Worm (Caenorhabditis elegans) whole organism, L3 larva: ENCODE results near the gene ugt-6.

Source experiments
- R02D3.7 ChIP-seq: fragments of 150-350 bp; optimal IDR thresholded peaks from 2 replicates; lab custom pipeline; 2014; ENCODE audit warnings: missing biosample characterization, missing genetic modification characterization
- ceh-16 ChIP-seq: sonication (generic microtip); optimal IDR thresholded peaks from 2 replicates; lab custom pipeline; 2017; ENCODE audit warnings: missing biosample characterization, missing genetic modification characterization
- ceh-28 ChIP-seq: fragments of 150-350 bp; optimal IDR thresholded peaks from 2 replicates; lab custom pipeline; 2014; ENCODE audit warnings: missing biosample characterization, missing genetic modification reagents, missing genetic modification characterization
- ceh-82 ChIP-seq: fragments of 150-350 bp; optimal IDR thresholded peaks from 2 replicates; lab custom pipeline; 2014; ENCODE audit warnings: missing biosample characterization, missing genetic modification characterization
- ceh-9 ChIP-seq: sonication (generic microtip); optimal IDR thresholded peaks from 2 replicates; lab custom pipeline; 2018; ENCODE audit warnings: missing biosample characterization, missing genetic modification characterization
- daf-12 ChIP-seq: fragments of 150-350 bp; optimal IDR thresholded peaks from 2 replicates; lab custom pipeline; 2014; ENCODE audit warnings: missing biosample characterization, missing genetic modification reagents, missing genetic modification characterization
- egl-5 ChIP-seq: fragments of 150-350 bp; optimal IDR thresholded peaks from 2 replicates; lab custom pipeline; 2017; ENCODE audit warnings: missing biosample characterization, missing genetic modification reagents, missing genetic modification characterization, inconsistent platforms
- elt-1 ChIP-seq: fragments of 150-350 bp; optimal IDR thresholded peaks from 2 replicates; lab custom pipeline; 2014; ENCODE audit warnings: missing biosample characterization, missing genetic modification characterization
- elt-2 ChIP-seq: sonication (generic microtip); optimal IDR thresholded peaks from 2 replicates; lab custom pipeline; 2016; ENCODE audit warnings: missing genetic modification reagents, mild to moderate bottlenecking, missing genetic modification characterization, missing compliant biosample characterization
- elt-3 ChIP-seq, 3 experiments: fragments of 150-350 bp in 1 of 3; sonication (generic microtip) in 2 of 3; optimal IDR thresholded peaks; 2 replicates in 2 of 3; 4 replicates in 1 of 3; lab custom pipeline; 2014 to 2017; ENCODE audit warnings: missing biosample characterization in 3 of 3, missing genetic modification characterization in 3 of 3
- eor-1 ChIP-seq, 2 experiments: fragments of 150-350 bp; optimal IDR thresholded peaks; 2 replicates each; lab custom pipeline; 2014 to 2018; ENCODE audit warnings: missing biosample characterization in 2 of 2, missing genetic modification characterization in 2 of 2
- fkh-2 ChIP-seq: fragments of 150-350 bp; optimal IDR thresholded peaks from 2 replicates; lab custom pipeline; 2014; ENCODE audit warnings: missing biosample characterization, missing genetic modification reagents, missing genetic modification characterization
- lin-15B ChIP-seq: fragments of 150-350 bp; optimal IDR thresholded peaks from 2 replicates; lab custom pipeline; 2014; ENCODE audit warnings: missing biosample characterization, missing genetic modification characterization
- lin-39 ChIP-seq: fragments of 150-350 bp; optimal IDR thresholded peaks from 2 replicates; lab custom pipeline; 2018; ENCODE audit warnings: missing biosample characterization, missing genetic modification reagents, missing genetic modification characterization
- lsy-12 ChIP-seq: sonication (generic microtip); optimal IDR thresholded peaks from 2 replicates; lab custom pipeline; 2016; ENCODE audit warnings: mild to moderate bottlenecking, missing genetic modification characterization, missing compliant biosample characterization
- mdl-1 ChIP-seq: fragments of 150-350 bp; optimal IDR thresholded peaks from 2 replicates; lab custom pipeline; 2014; ENCODE audit warnings: missing biosample characterization, missing genetic modification characterization
- mml-1 ChIP-seq: fragments of 150-350 bp; sonication (generic microtip); optimal IDR thresholded peaks from 3 replicates; lab custom pipeline; 2014; ENCODE audit warnings: missing biosample characterization, missing genetic modification characterization
- nfya-1 ChIP-seq: sonication (generic microtip); optimal IDR thresholded peaks from 2 replicates; lab custom pipeline; 2017; ENCODE audit warnings: missing genetic modification characterization, mild to moderate bottlenecking, missing compliant biosample characterization, antibody characterized with exemption, moderate library complexity; ENCODE audit not compliant: insufficient read depth
- nhr-11 ChIP-seq: fragments of 150-350 bp; optimal IDR thresholded peaks from 2 replicates; lab custom pipeline; 2014; ENCODE audit warnings: missing biosample characterization, missing genetic modification characterization
- nhr-12 ChIP-seq: fragments of 150-350 bp; optimal IDR thresholded peaks from 2 replicates; lab custom pipeline; 2014; ENCODE audit warnings: missing biosample characterization, missing genetic modification characterization
- nhr-23 ChIP-seq: fragments of 150-350 bp; optimal IDR thresholded peaks from 2 replicates; lab custom pipeline; 2014; ENCODE audit warnings: missing biosample characterization, missing genetic modification reagents, missing genetic modification characterization
- nhr-237 ChIP-seq: fragments of 150-350 bp; optimal IDR thresholded peaks from 2 replicates; lab custom pipeline; 2014; ENCODE audit warnings: missing biosample characterization, missing genetic modification characterization
- nhr-25 ChIP-seq: sonication (generic microtip); optimal IDR thresholded peaks from 2 replicates; lab custom pipeline; 2017; ENCODE audit warnings: missing biosample characterization, missing genetic modification characterization
- nhr-28 ChIP-seq: fragments of 150-350 bp; optimal IDR thresholded peaks from 2 replicates; lab custom pipeline; 2014; ENCODE audit warnings: missing biosample characterization, missing genetic modification characterization
- nhr-43 ChIP-seq: sonication (generic microtip); optimal IDR thresholded peaks from 2 replicates; lab custom pipeline; 2016; ENCODE audit warnings: mild to moderate bottlenecking, missing genetic modification characterization, missing compliant biosample characterization; ENCODE audit not compliant: poor library complexity, severe bottlenecking
- nhr-67 ChIP-seq: fragments of 150-350 bp; optimal IDR thresholded peaks from 2 replicates; lab custom pipeline; 2014; ENCODE audit warnings: missing biosample characterization, missing genetic modification characterization
- nhr-76 ChIP-seq: fragments of 150-350 bp; sonication (generic microtip); optimal IDR thresholded peaks from 5 replicates; lab custom pipeline; 2014; ENCODE audit warnings: missing biosample characterization, missing genetic modification characterization
- nhr-77 ChIP-seq: fragments of 150-350 bp; optimal IDR thresholded peaks from 2 replicates; lab custom pipeline; 2014; ENCODE audit warnings: missing biosample characterization, missing genetic modification characterization
- pqm-1 ChIP-seq: fragments of 150-350 bp; optimal IDR thresholded peaks from 2 replicates; lab custom pipeline; 2017; ENCODE audit warnings: missing biosample characterization, missing genetic modification characterization, inconsistent platforms
- sea-2 ChIP-seq: fragments of 150-350 bp; sonication (generic microtip); optimal IDR thresholded peaks from 4 replicates; lab custom pipeline; 2014; ENCODE audit warnings: missing biosample characterization, missing genetic modification reagents, missing genetic modification characterization
- skn-1 ChIP-seq: fragments of 150-350 bp; optimal IDR thresholded peaks from 2 replicates; lab custom pipeline; 2014; ENCODE audit warnings: missing biosample characterization, missing genetic modification characterization
- snpc-4 ChIP-seq: fragments of 150-350 bp; optimal IDR thresholded peaks from 2 replicates; lab custom pipeline; 2014; ENCODE audit warnings: missing biosample characterization, missing genetic modification characterization
- tbx-2 ChIP-seq: sonication (generic microtip); optimal IDR thresholded peaks from 2 replicates; lab custom pipeline; 2016; ENCODE audit warnings: mild to moderate bottlenecking, missing genetic modification characterization, missing compliant biosample characterization
- unc-62 ChIP-seq: fragments of 150-350 bp; sonication (generic microtip); optimal IDR thresholded peaks from 4 replicates; lab custom pipeline; 2014; ENCODE audit warnings: missing biosample characterization, missing genetic modification reagents, missing genetic modification characterization
- ztf-4 ChIP-seq: fragments of 150-350 bp; optimal IDR thresholded peaks from 2 replicates; lab custom pipeline; 2014; ENCODE audit warnings: missing biosample characterization, missing genetic modification characterization

ugt-6 gene

DNA sequence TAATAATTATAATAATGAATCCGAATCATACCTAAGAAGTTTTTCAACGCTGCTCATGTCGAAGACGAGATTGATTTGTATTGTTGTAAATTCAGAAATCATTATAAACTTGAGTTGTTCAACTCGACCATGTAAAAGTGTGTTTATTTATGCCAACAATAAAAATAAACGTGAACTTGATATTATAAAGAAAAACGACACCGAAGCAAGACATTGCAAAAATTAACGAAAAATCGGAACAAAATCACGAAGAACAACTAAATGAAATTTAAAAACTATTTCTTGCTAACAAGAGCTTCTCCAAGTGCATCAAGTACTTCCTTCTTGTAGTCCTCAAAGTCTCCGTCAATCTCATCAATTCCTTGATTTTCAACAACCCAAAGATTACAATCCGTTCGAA, 37.1 kb downstream of the ugt-6 start, which contains the start of gene F18E2.15:
TSS of gene F18E2.15 (minus strand) at position 101 of the 400 bp plus-strand sequence.
- no peak for TF ChIP-seq tbx-2
- no peak for TF ChIP-seq nhr-28 (tag; lab: Kevin White, UChicago)
- no peak for TF ChIP-seq nhr-11 (tag; lab: Kevin White, UChicago)
- TF ChIP-seq mml-1 (tag; lab: Kevin White, UChicago), result no peak
- TF ChIP-seq nhr-237 (tag; lab: Kevin White, UChicago), result no peak
- no peak for TF ChIP-seq nhr-12 (tag; lab: Kevin White, UChicago)
- no peak for TF ChIP-seq skn-1
- TF ChIP-seq lin-15B (tag; lab: Kevin White, UChicago), result no peak
- TF ChIP-seq nhr-23 (tag; lab: Kevin White, UChicago), result no peak
- no peak for TF ChIP-seq ceh-16
- no peak for TF ChIP-seq lin-39 (tag; lab: Kevin White, UChicago)
- no peak for TF ChIP-seq sea-2
- TF ChIP-seq eor-1 (tag; optimal IDR thresholded peaks at IDR 0.05; lab: Kevin White, UChicago), result no peak
- no peak for TF ChIP-seq pqm-1
- TF ChIP-seq ceh-28 (tag; lab: Kevin White, UChicago), result no peak
- TF ChIP-seq, all 47 proteins: peak for 0

DNA sequence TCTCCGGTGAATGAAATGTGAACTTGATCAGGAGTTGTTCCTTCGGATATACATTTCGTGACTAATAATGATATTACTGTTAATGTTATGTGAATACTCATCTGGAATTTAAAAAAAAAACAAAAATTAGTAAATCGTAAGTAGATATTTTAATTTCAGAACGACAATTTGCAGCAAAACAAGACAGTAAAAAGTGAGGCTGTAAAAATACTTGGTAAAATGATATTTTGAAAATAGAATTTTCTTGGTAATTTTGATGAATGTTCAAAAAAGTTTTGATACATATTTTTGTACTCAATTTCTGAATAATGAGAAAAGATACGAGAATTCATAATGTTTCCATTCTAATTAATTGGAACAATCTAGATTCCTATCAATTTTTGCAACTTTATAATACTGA, 38.4 kb downstream of the ugt-6 start, which contains the start of gene papl-1:
TSS of gene papl-1 (minus strand) at position 101 of the 400 bp plus-strand sequence.
- TF ChIP-seq R02D3.7 (tag; lab: Kevin White, UChicago) (no peak), mml-1 (tag; lab: Kevin White, UChicago) (no peak), mdl-1 (tag; lab: Kevin White, UChicago) (no peak), ztf-4 (tag; lab: Kevin White, UChicago) (no peak), elt-1 (tag; lab: Kevin White, UChicago) (no peak), daf-12 (tag; lab: Kevin White, UChicago) (no peak), snpc-4 (no peak), nfya-1 (tag; lab: Kevin White, UChicago) (no peak), nhr-12 (tag; lab: Kevin White, UChicago) (no peak), unc-62 (no peak), nhr-43 (tag; lab: Kevin White, UChicago) (no peak), elt-2 (tag; lab: Kevin White, UChicago) (no peak), lsy-12 (no peak), ceh-82 (tag; lab: Kevin White, UChicago) (no peak), ceh-9 (tag; lab: Kevin White, UChicago) (no peak)

DNA sequence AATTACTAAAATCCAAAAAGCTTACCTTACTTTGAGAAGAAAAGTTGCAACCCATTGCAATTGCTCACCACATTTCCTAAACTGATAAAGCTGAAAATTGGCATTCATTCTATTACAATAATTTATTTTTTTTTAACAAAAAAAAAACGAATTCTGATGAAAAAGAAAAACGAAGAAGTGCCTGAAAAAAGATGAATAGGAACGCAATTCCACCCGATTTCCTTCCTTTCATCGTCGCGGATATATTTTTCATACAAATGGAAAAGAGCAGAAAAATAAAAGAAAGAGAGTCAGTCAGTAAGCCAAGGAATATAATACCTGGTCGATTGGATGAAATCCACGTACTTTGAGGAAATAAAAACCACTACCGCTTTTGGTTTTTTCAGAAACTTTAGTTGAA, 43.2 kb downstream of the ugt-6 start, which contains the start of gene gpa-13:
TSS of gene gpa-13 (minus strand) at position 101 of the 400 bp plus-strand sequence.
- no peak for TF ChIP-seq ztf-4 (tag; lab: Kevin White, UChicago)
- TF ChIP-seq egl-5 (tag; lab: Kevin White, UChicago), result no peak
- no peak for TF ChIP-seq lsy-12
- TF ChIP-seq lin-39 (tag; lab: Kevin White, UChicago), result no peak
- TF ChIP-seq elt-1 (tag; lab: Kevin White, UChicago), result no peak
- no peak for TF ChIP-seq snpc-4
- no peak for TF ChIP-seq elt-3 (tag; optimal IDR thresholded peaks at IDR 0.05; lab: Kevin White, UChicago)
- TF ChIP-seq nhr-25 (tag; lab: Kevin White, UChicago), result no peak
- TF ChIP-seq nhr-77, result no peak
- no peak for TF ChIP-seq ceh-82 (tag; lab: Kevin White, UChicago)
- no peak for TF ChIP-seq ceh-28 (tag; lab: Kevin White, UChicago)
- TF ChIP-seq lin-15B (tag; lab: Kevin White, UChicago), result no peak

DNA sequence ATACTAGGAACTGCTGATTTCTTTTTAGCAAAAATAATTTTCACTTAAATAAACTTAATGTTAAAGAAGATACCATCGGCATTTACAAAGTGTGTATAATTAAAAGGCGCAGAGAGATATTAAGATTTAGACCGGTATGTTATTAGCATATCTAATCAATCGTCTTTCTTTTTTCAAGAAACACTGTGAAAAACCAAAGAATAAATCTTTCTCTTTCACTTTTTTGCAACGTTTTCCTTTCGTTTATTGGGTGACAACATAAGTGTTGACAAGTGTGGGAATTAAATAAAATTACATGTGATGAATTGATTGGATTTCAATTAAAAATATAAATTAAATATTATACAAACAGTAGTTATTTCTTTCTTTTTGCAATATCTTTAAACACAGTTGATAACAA, 45.6 kb downstream of the ugt-6 start, which contains the start of gene C15C8.8:
TSS of gene C15C8.8 (minus strand) at position 101 of the 400 bp plus-strand sequence.
- TF ChIP-seq nhr-28 (tag; lab: Kevin White, UChicago) (no peak), nhr-76 (no peak), tbx-2 (no peak), mml-1 (tag; lab: Kevin White, UChicago) (no peak), nfya-1 (tag; lab: Kevin White, UChicago) (no peak), nhr-77 (no peak), fkh-2 (tag; lab: Kevin White, UChicago) (no peak), daf-12 (tag; lab: Kevin White, UChicago) (no peak), nhr-11 (tag; lab: Kevin White, UChicago) (no peak), skn-1 (no peak), lin-39 (tag; lab: Kevin White, UChicago) (no peak), mdl-1 (tag; lab: Kevin White, UChicago) (no peak), egl-5 (tag; lab: Kevin White, UChicago) (no peak), elt-1 (tag; lab: Kevin White, UChicago) (no peak), nhr-67 (tag; lab: Kevin White, UChicago) (no peak), unc-62 (no peak), nhr-43 (tag; lab: Kevin White, UChicago) (no peak), eor-1 (tag; optimal IDR thresholded peaks at IDR 0.05; lab: Kevin White, UChicago) (no peak)
